Worm (Caenorhabditis elegans) whole organism, L2 larva: ENCODE measurements around the gene T05C1.2.

Experiments used
- C34F6.9 ChIP-seq: fragments of 150-350 bp; optimal IDR thresholded peaks from 2 replicates; lab custom pipeline; 2014; ENCODE audit warnings: missing biosample characterization, missing genetic modification characterization
- ama-1 ChIP-seq: fragments of 150-350 bp; optimal IDR thresholded peaks from 2 replicates; lab custom pipeline; 2018; ENCODE audit warnings: inconsistent platforms
- ceh-82 ChIP-seq: fragments of 150-350 bp; optimal IDR thresholded peaks from 2 replicates; lab custom pipeline; 2014; ENCODE audit warnings: missing biosample characterization, missing genetic modification characterization
- fos-1 ChIP-seq: fragments of 150-350 bp; optimal IDR thresholded peaks from 2 replicates; lab custom pipeline; 2014; ENCODE audit warnings: missing biosample characterization, missing genetic modification characterization
- nhr-21 ChIP-seq: fragments of 150-350 bp; optimal IDR thresholded peaks from 2 replicates; lab custom pipeline; 2014; ENCODE audit warnings: missing biosample characterization, missing genetic modification characterization
- nhr-237 ChIP-seq: fragments of 150-350 bp; optimal IDR thresholded peaks from 2 replicates; lab custom pipeline; 2014; ENCODE audit warnings: missing biosample characterization, missing genetic modification characterization
- nhr-77 ChIP-seq: fragments of 150-350 bp; optimal IDR thresholded peaks from 2 replicates; lab custom pipeline; 2014; ENCODE audit warnings: missing biosample characterization, missing genetic modification characterization
- unc-62 ChIP-seq: fragments of 150-350 bp; optimal IDR thresholded peaks from 2 replicates; lab custom pipeline; 2014; ENCODE audit warnings: missing biosample characterization, missing genetic modification reagents, missing genetic modification characterization
- ztf-11 ChIP-seq: sonication (generic microtip); optimal IDR thresholded peaks from 2 replicates; lab custom pipeline; 2017; ENCODE audit warnings: missing biosample characterization, missing genetic modification characterization

DNA sequence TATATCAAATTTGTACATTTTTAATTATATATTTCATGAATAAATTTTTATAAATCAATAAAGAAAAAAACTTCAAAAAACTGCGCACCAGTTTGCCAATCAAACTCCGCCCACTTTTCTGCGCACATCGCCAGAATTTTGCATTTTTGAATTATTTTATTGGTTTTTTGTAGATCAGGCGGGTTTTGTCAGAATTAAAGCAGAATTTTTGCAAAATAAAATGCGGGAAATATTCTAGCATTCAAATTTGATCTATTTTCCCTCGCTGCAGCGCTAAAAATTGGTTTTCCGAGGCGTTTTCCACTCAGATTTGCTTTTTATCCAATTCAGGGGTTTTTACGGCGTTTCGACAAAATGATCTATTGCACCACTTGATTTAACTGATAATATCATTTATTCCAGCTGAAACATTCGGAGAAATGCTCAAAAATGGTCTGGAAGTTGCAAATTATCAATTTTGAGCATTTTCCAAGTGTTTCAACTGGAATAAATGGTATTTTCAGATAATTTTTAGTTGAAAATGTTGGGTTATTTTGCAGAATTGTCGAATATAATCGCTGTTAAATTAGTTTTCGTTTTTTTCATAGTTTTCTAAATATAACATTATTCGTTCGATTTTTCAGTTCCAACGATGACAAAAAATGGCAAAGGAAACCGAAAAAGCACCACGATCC, 10.8 kb downstream of the T05C1.2 start, which contains the start of gene W06B4.1:
- no peak for TF ChIP-seq C34F6.9 (tag; lab: Kevin White, UChicago)
- TF ChIP-seq fos-1 = no peak
- TF ChIP-seq nhr-77 (tag; lab: Kevin White, UChicago) = no peak
- no peak for TF ChIP-seq nhr-21 (tag; lab: Kevin White, UChicago)
- no peak for TF ChIP-seq ama-1 (lab: Kevin White, UChicago)
- TF ChIP-seq ztf-11 (tag; lab: Kevin White, UChicago) = no peak
- no peak for TF ChIP-seq nhr-237 (tag; lab: Kevin White, UChicago)
- TF ChIP-seq unc-62 = no peak
- TF ChIP-seq ceh-82 = no peak
